Fruit fly (Drosophila melanogaster): ENCODE results near the gene CG46412.

dm6 chr3L:11543681-11544299, 20.1 kb downstream of the CG46412 start:
- TF ChIP-seq Myc (optimal IDR thresholded peaks at IDR 0.05), result no peak
- no peak for TF ChIP-seq psq (optimal IDR thresholded peaks at IDR 0.05)
- TF ChIP-seq ttk (optimal IDR thresholded peaks at IDR 0.05), result no peak
- TF ChIP-seq h (optimal IDR thresholded peaks at IDR 0.05), result no peak

Measured in Kc167 (cell line).